Fruit fly (Drosophila melanogaster): ENCODE measurements around the gene CG7246.

The CG7246 gene

dm6 chrX:9060078-9060477 is 20.8 kb downstream of the CG7246 start (continued):
- TF ChIP-seq dati (GFP tag; IDR thresholded peaks at IDR 0.05): no peak
- peak; percentile 66 for TF ChIP-seq sisA (GFP tag; IDR thresholded peaks at IDR 0.05)
- no peak for TF ChIP-seq YL-1 (GFP tag; optimal IDR thresholded peaks at IDR 0.05)
- no peak for TF ChIP-seq tup (GFP tag; optimal IDR thresholded peaks at IDR 0.05)
- TF ChIP-seq CG33213 (GFP tag; optimal IDR thresholded peaks at IDR 0.05): no peak
- TF ChIP-seq CG8388 (GFP tag; optimal IDR thresholded peaks at IDR 0.05): peak; percentile 75
- TF ChIP-seq klu (GFP tag; IDR thresholded peaks at IDR 0.05): no peak
- TF ChIP-seq bigmax (GFP tag; optimal IDR thresholded peaks at IDR 0.05): no peak
- peak; percentile 29 for TF ChIP-seq HLH54F (GFP tag; optimal IDR thresholded peaks at IDR 0.05)
- peak; percentile 91 for TF ChIP-seq CG15269 (tag; optimal IDR thresholded peaks at IDR 0.05)
- TF ChIP-seq mirr (GFP tag; optimal IDR thresholded peaks at IDR 0.05): no peak
- TF ChIP-seq CG5245 (GFP tag; optimal IDR thresholded peaks at IDR 0.05): peak; percentile 33
- no peak for TF ChIP-seq fu2 (GFP tag; optimal IDR thresholded peaks at IDR 0.05)
- 0 out of 2 replicates have a peak, but pooled peaks have one; percentile 49 for TF ChIP-seq NFAT (GFP tag; IDR thresholded peaks at IDR 0.05)
- no peak for TF ChIP-seq sens-2 (GFP tag; IDR thresholded peaks at IDR 0.05)
- no peak for TF ChIP-seq CG31224 (GFP tag; IDR thresholded peaks at IDR 0.05)
- peak; percentile 69 for TF ChIP-seq sob (GFP tag; IDR thresholded peaks at IDR 0.05)
- TF ChIP-seq Awh (GFP tag; IDR thresholded peaks at IDR 0.05): peak; percentile 75
- no peak for TF ChIP-seq ERR (GFP tag; optimal IDR thresholded peaks at IDR 0.05)
- TF ChIP-seq CG2129 (GFP tag; IDR thresholded peaks at IDR 0.05; ENCODE audit: partially characterized antibody): no peak
- no peak for TF ChIP-seq Hand (GFP tag; optimal IDR thresholded peaks at IDR 0.05)
- TF ChIP-seq ssp (GFP tag; IDR thresholded peaks at IDR 0.05): no peak
- TF ChIP-seq lov (optimal IDR thresholded peaks at IDR 0.05): no peak
- 0 out of 3 replicates have a peak, but pooled peaks have one; percentile 49 for TF ChIP-seq lov (GFP tag; IDR thresholded peaks at IDR 0.05)
- TF ChIP-seq CG2202 (tag; optimal IDR thresholded peaks at IDR 0.05): peak; percentile 19
- peak; percentile 85 for TF ChIP-seq Oli (tag; optimal IDR thresholded peaks at IDR 0.05)
- peak; percentile 78 for TF ChIP-seq CG11696 (GFP tag; IDR thresholded peaks at IDR 0.05)
- peak; percentile 23 for TF ChIP-seq Myb (GFP tag; optimal IDR thresholded peaks at IDR 0.05)
- peak in 1 of 2 experiments; percentile 50 for TF ChIP-seq Eip74EF (GFP tag; optimal IDR thresholded peaks at IDR 0.05)
- TF ChIP-seq Dek (tag; optimal IDR thresholded peaks at IDR 0.05): peak; percentile 74
- TF ChIP-seq sim (GFP tag; IDR thresholded peaks at IDR 0.05): no peak
- TF ChIP-seq CG7556 (GFP tag; optimal IDR thresholded peaks at IDR 0.05): peak; percentile 66
- TF ChIP-seq TFAM (GFP tag; optimal IDR thresholded peaks at IDR 0.05): no peak
- no peak for TF ChIP-seq grn (GFP tag; optimal IDR thresholded peaks at IDR 0.05)
- peak; percentile 80 for TF ChIP-seq fd96Cb (tag; optimal IDR thresholded peaks at IDR 0.05)
- no peak for TF ChIP-seq pan (optimal IDR thresholded peaks at IDR 0.05)
- peak in 1 of 2 experiments; percentile 75 for TF ChIP-seq pan (GFP tag; optimal IDR thresholded peaks at IDR 0.05 in 1 of 2, IDR thresholded peaks at IDR 0.05 in 1 of 2)
- TF ChIP-seq cas (GFP tag; IDR thresholded peaks at IDR 0.05): no peak
- TF ChIP-seq Doc2 (GFP tag; IDR thresholded peaks at IDR 0.05): peak; percentile 14; the same call in 1 of the 2 replicates
- TF ChIP-seq ken (GFP tag; IDR thresholded peaks at IDR 0.05): peak; percentile 53; the same call in 2 of the 3 replicates
- TF ChIP-seq CG13894 (tag; optimal IDR thresholded peaks at IDR 0.05): no peak
- peak; percentile 58 for TF ChIP-seq B-H1 (GFP tag; IDR thresholded peaks at IDR 0.05)
- TF ChIP-seq mam (GFP tag; optimal IDR thresholded peaks at IDR 0.05): peak; percentile 41
- peak; percentile 69 for TF ChIP-seq Aef1 (GFP tag; IDR thresholded peaks at IDR 0.05)
- TF ChIP-seq CG4617 (GFP tag; optimal IDR thresholded peaks at IDR 0.05; ENCODE audit: borderline replicate concordance): peak; percentile 13
- TF ChIP-seq Dip2 (GFP tag; IDR thresholded peaks at IDR 0.05): no peak
- no peak for TF ChIP-seq Trl (optimal IDR thresholded peaks at IDR 0.05)
- TF ChIP-seq Trl (GFP tag; optimal IDR thresholded peaks at IDR 0.05): peak; percentile 36
- peak; percentile 12 for TF ChIP-seq NC2β (GFP tag; optimal IDR thresholded peaks at IDR 0.05)
- TF ChIP-seq CG3838 (GFP tag; optimal IDR thresholded peaks at IDR 0.05): no peak
- TF ChIP-seq Ets65A (GFP tag): peak; percentile 87
- peak; percentile 53; the same call in 1 of the 2 replicates for TF ChIP-seq CG32772 (GFP tag; IDR thresholded peaks at IDR 0.05)
- TF ChIP-seq HLHmδ (GFP tag; optimal IDR thresholded peaks at IDR 0.05): no peak
